In genomic region chrX:8302803-8303202, ce11 we compare ENCODE assay signal across 4 worm cellular contexts.
TF ChIP-seq lines count a peak whose summit lies in the region.

No protein-coding gene starts in this region.

TF ChIP-seq in whole organism, L1 larva, 84 proteins besides CTCF, POLR2A, EP300 and RAD21 (continues in another document):
- TF ChIP-seq nhr-11 (tag; optimal IDR thresholded peaks at IDR 0.05; lab: Kevin White, UChicago) (no peak), grh-1 (GFP tag; IDR thresholded peaks at IDR 0.05; lab: Robert Waterston, UW) (no peak), ces-1 (GFP tag; optimal IDR thresholded peaks at IDR 0.05; lab: Kevin White, UChicago) (no peak), nhr-85 (tag; lab: Kevin White, UChicago) (peak; percentile 73), sox-4 (tag; optimal IDR thresholded peaks at IDR 0.05; lab: Kevin White, UChicago) (no peak), fkh-8 (tag; optimal IDR thresholded peaks at IDR 0.05; lab: Kevin White, UChicago) (no peak), efl-1 (optimal IDR thresholded peaks at IDR 0.05; lab: Kevin White, UChicago) (no peak), efl-1 (GFP tag; optimal IDR thresholded peaks at IDR 0.05 in 1 of 2; lab: Kevin White, UChicago) (peak in 1 of 2 experiments; percentile 90), lin-35 (GFP tag; optimal IDR thresholded peaks at IDR 0.05; lab: Kevin White, UChicago) (no peak), jun-1 (tag; optimal IDR thresholded peaks at IDR 0.05; lab: Kevin White, UChicago) (no peak), mdl-1 (tag; optimal IDR thresholded peaks at IDR 0.05; lab: Kevin White, UChicago) (no peak), nhr-20 (tag; optimal IDR thresholded peaks at IDR 0.05; lab: Kevin White, UChicago) (peak; percentile 28), egl-13 (tag; optimal IDR thresholded peaks at IDR 0.05; lab: Kevin White, UChicago) (no peak), blmp-1 (tag; optimal IDR thresholded peaks at IDR 0.05; lab: Kevin White, UChicago) (peak; percentile 69), lin-14 (GFP tag; optimal IDR thresholded peaks at IDR 0.05; lab: Kevin White, UChicago) (peak; percentile 21), lsy-2 (tag; optimal IDR thresholded peaks at IDR 0.05; lab: Kevin White, UChicago) (no peak), hlh-17 (GFP tag; optimal IDR thresholded peaks at IDR 0.05; lab: Kevin White, UChicago; ENCODE audit: borderline replicate concordance) (no peak), isw-1 (GFP tag; IDR thresholded peaks at IDR 0.05; lab: Robert Waterston, UW) (no peak), C34B4.2 (tag; optimal IDR thresholded peaks at IDR 0.05; lab: Kevin White, UChicago) (no peak), nhr-77 (tag; optimal IDR thresholded peaks at IDR 0.05; lab: Kevin White, UChicago) (no peak), tbx-2 (tag; optimal IDR thresholded peaks at IDR 0.05; lab: Kevin White, UChicago) (no peak), rnt-1 (tag; optimal IDR thresholded peaks at IDR 0.05; lab: Kevin White, UChicago) (no peak), mep-1 (tag; optimal IDR thresholded peaks at IDR 0.05; lab: Kevin White, UChicago) (peak; percentile 24), C04F5.9 (tag; optimal IDR thresholded peaks at IDR 0.05; lab: Kevin White, UChicago) (no peak)

TF ChIP-seq in whole organism, L2 larva, 48 proteins besides CTCF, POLR2A, EP300 and RAD21:
- TF ChIP-seq nhr-25 (tag; optimal IDR thresholded peaks at IDR 0.05; lab: Kevin White, UChicago) (peak; percentile 39), nhr-237 (tag; optimal IDR thresholded peaks at IDR 0.05; lab: Kevin White, UChicago) (no peak), nhr-21 (tag; optimal IDR thresholded peaks at IDR 0.05; lab: Kevin White, UChicago) (no peak), nhr-12 (tag; optimal IDR thresholded peaks at IDR 0.05; lab: Kevin White, UChicago) (no peak), ZK546.5 (tag; optimal IDR thresholded peaks at IDR 0.05; lab: Kevin White, UChicago) (no peak)
TF ChIP-seq in whole organism, L2 larva: peak in this region for 1.

TF ChIP-seq in whole organism, L3 larva, 47 proteins besides CTCF, POLR2A, EP300 and RAD21:
- no peak for TF ChIP-seq pha-4 (tag; optimal IDR thresholded peaks at IDR 0.05; lab: Kevin White, UChicago)
- TF ChIP-seq nhr-25 (tag; optimal IDR thresholded peaks at IDR 0.05; lab: Kevin White, UChicago) = peak; percentile 54

TF ChIP-seq in whole organism, L4 larva, 104 proteins besides CTCF, POLR2A, EP300 and RAD21:
- no peak for TF ChIP-seq fkh-10 (GFP tag; optimal IDR thresholded peaks at IDR 0.05; lab: Kevin White, UChicago)
- TF ChIP-seq nhr-28 (tag; optimal IDR thresholded peaks at IDR 0.05; lab: Kevin White, UChicago) = peak; percentile 8

Comparison
In these comparisons a context has a peak if more than half of its experiments do, and no peak if none do; other contexts are left out.
1. Of the 29 proteins assayed by ChIP-seq in both whole organism, L4 larva and whole organism, L1 larva: peak only in whole organism, L4 larva: nhr-28; only in whole organism, L1 larva: mep-1; in both: none; in neither: 27.